Fruit fly (Drosophila melanogaster) whole organism, embryonic: ENCODE results near the gene bor.

Experiments used
- ATbp ChIP-seq: fragments of 200-800 bp; sonication (Bioruptor generic); optimal IDR thresholded peaks from 2 replicates; lab custom pipeline; 2017; ENCODE audit warnings: missing biosample characterization, mild to moderate bottlenecking, missing genetic modification characterization, missing genetic modification reagents
- Adf1 ChIP-seq: fragments of 200-800 bp; sonication (Bioruptor generic); IDR thresholded peaks from 2 replicates; pipeline ENCODE4 v1.3.6; 2022; ENCODE audit warnings: missing biosample characterization, missing genetic modification characterization
- Blimp-1 ChIP-seq: fragments of 200-800 bp; sonication (Bioruptor generic); optimal IDR thresholded peaks from 3 replicates; lab custom pipeline; 2018; ENCODE audit warnings: missing biosample characterization, missing genetic modification characterization, mild to moderate bottlenecking, moderate library complexity, missing genetic modification reagents
- CG10321 ChIP-seq: fragments of 200-800 bp; sonication (Bioruptor generic); IDR thresholded peaks from 2 replicates; pipeline ENCODE4 v1.3.6; 2022; ENCODE audit warnings: missing biosample characterization, missing genetic modification characterization
- CG11504 ChIP-seq: fragments of 200-800 bp; sonication (Bioruptor generic); optimal IDR thresholded peaks from 3 replicates; lab custom pipeline; 2019; ENCODE audit warnings: missing biosample characterization, mild to moderate bottlenecking, missing genetic modification characterization, moderate library complexity
- CG12391 ChIP-seq: fragments of 200-800 bp; sonication (Bioruptor generic); optimal IDR thresholded peaks from 3 replicates; lab custom pipeline; 2018; ENCODE audit warnings: missing biosample characterization, mild to moderate bottlenecking, missing genetic modification characterization, moderate library complexity
- CG13123 ChIP-seq: fragments of 200-800 bp; sonication (Bioruptor generic); optimal IDR thresholded peaks from 2 replicates; lab custom pipeline; 2016; ENCODE audit warnings: missing biosample characterization, missing genetic modification characterization
- CG14667 ChIP-seq: fragments of 200-800 bp; sonication (Bioruptor generic); IDR thresholded peaks from 2 replicates; pipeline ENCODE4 v1.3.6; 2022; ENCODE audit warnings: missing biosample characterization, missing genetic modification characterization
- CG15269 ChIP-seq: fragments of 200-800 bp; sonication (Bioruptor generic); optimal IDR thresholded peaks from 2 replicates; lab custom pipeline; 2018; ENCODE audit warnings: missing biosample characterization, mild to moderate bottlenecking, missing genetic modification characterization, moderate library complexity
- CG16779 ChIP-seq: fragments of 200-800 bp; sonication (Bioruptor generic); IDR thresholded peaks from 2 replicates; pipeline ENCODE4 v1.3.6; 2022; ENCODE audit warnings: missing biosample characterization, missing genetic modification characterization
- CG17361 ChIP-seq: fragments of 200-800 bp; sonication (Bioruptor generic); IDR thresholded peaks from 3 replicates; pipeline ENCODE4 v1.3.6; 2022; ENCODE audit warnings: missing biosample characterization, missing genetic modification characterization
- CG1792 ChIP-seq: fragments of 200-800 bp; sonication (Bioruptor generic); optimal IDR thresholded peaks from 2 replicates; lab custom pipeline; 2016; ENCODE audit warnings: missing biosample characterization, missing genetic modification characterization
- CG1832 ChIP-seq: fragments of 200-800 bp; sonication (Bioruptor generic); optimal IDR thresholded peaks from 2 replicates; lab custom pipeline; 2017; ENCODE audit warnings: missing biosample characterization, mild to moderate bottlenecking, missing genetic modification characterization, inconsistent platforms
- CG2120 ChIP-seq: fragments of 200-800 bp; sonication (Bioruptor generic); optimal IDR thresholded peaks from 3 replicates; lab custom pipeline; 2016; ENCODE audit warnings: missing biosample characterization, missing genetic modification characterization
- CG31441 ChIP-seq: fragments of 200-800 bp; sonication (Bioruptor generic); IDR thresholded peaks from 2 replicates; pipeline ENCODE4 v1.3.6; 2022; ENCODE audit warnings: missing biosample characterization, missing genetic modification characterization
- CG6791 ChIP-seq: fragments of 200-800 bp; sonication (Bioruptor generic); IDR thresholded peaks from 3 replicates; pipeline ENCODE4 v1.3.6; 2022; ENCODE audit warnings: missing biosample characterization, missing genetic modification characterization; ENCODE audit not compliant: partially characterized antibody
- CG7556 ChIP-seq: fragments of 200-800 bp; sonication (Bioruptor generic); optimal IDR thresholded peaks from 2 replicates; lab custom pipeline; 2017; ENCODE audit warnings: missing biosample characterization, mild to moderate bottlenecking, missing genetic modification characterization
- CG7839 ChIP-seq: fragments of 200-800 bp; sonication (Bioruptor generic); optimal IDR thresholded peaks from 3 replicates; lab custom pipeline; 2018; ENCODE audit warnings: missing biosample characterization, mild to moderate bottlenecking, missing genetic modification characterization, moderate library complexity
- CTCF ChIP-seq: fragments of 200-800 bp; sonication (Bioruptor generic); optimal IDR thresholded peaks from 2 replicates; lab custom pipeline; 2017; ENCODE audit warnings: missing biosample characterization, mild to moderate bottlenecking, missing genetic modification characterization, moderate library complexity
- Doc3 ChIP-seq: fragments of 200-800 bp; sonication (Bioruptor generic); IDR thresholded peaks from 3 replicates; pipeline ENCODE4 v1.3.6; 2022; ENCODE audit warnings: missing biosample characterization, missing genetic modification characterization; ENCODE audit not compliant: partially characterized antibody
- Hr39 ChIP-seq: fragments of >200 bp; optimal IDR thresholded peaks from 2 replicates; lab custom pipeline; 2017
- Med ChIP-seq: fragments of 200-800 bp; sonication (Bioruptor generic); peaks from one replicate; lab custom pipeline; 2016; ENCODE audit warnings: missing biosample characterization, missing genetic modification characterization, mild to moderate bottlenecking, inconsistent platforms, moderate library complexity
- Oli ChIP-seq: fragments of 200-800 bp; sonication (Bioruptor generic); optimal IDR thresholded peaks from 2 replicates; lab custom pipeline; 2018; ENCODE audit warnings: missing biosample characterization, mild to moderate bottlenecking, missing genetic modification characterization, moderate library complexity
- Opbp ChIP-seq: fragments of 200-800 bp; sonication (Bioruptor generic); IDR thresholded peaks from 3 replicates; pipeline ENCODE4 v1.3.6; 2022; ENCODE audit warnings: missing biosample characterization, missing genetic modification characterization; ENCODE audit not compliant: partially characterized antibody
- PHDP ChIP-seq: fragments of 200-800 bp; sonication (Bioruptor generic); optimal IDR thresholded peaks from 3 replicates; lab custom pipeline; 2018; ENCODE audit warnings: missing biosample characterization, mild to moderate bottlenecking, missing genetic modification characterization, moderate library complexity
- Ravus ChIP-seq: fragments of 200-800 bp; sonication (Bioruptor generic); IDR thresholded peaks from 2 replicates; pipeline ENCODE4 v1.3.6; 2022; ENCODE audit warnings: missing biosample characterization, missing genetic modification characterization
- Sox100B ChIP-seq: fragments of 200-800 bp; sonication (Bioruptor generic); optimal IDR thresholded peaks from 3 replicates; lab custom pipeline; 2018; ENCODE audit warnings: missing biosample characterization, mild to moderate bottlenecking, missing genetic modification characterization
- Sry-β ChIP-seq: fragments of 200-800 bp; sonication (Bioruptor generic); optimal IDR thresholded peaks from 2 replicates; lab custom pipeline; 2018; ENCODE audit warnings: missing biosample characterization, mild to moderate bottlenecking, missing genetic modification characterization, moderate library complexity
- Ssrp ChIP-seq: fragments of 200-800 bp; sonication (Bioruptor generic); optimal IDR thresholded peaks from 2 replicates; lab custom pipeline; 2018; ENCODE audit warnings: missing biosample characterization, mild to moderate bottlenecking, missing genetic modification characterization, moderate library complexity
- ci ChIP-seq: fragments of 200-800 bp; sonication (Bioruptor generic); IDR thresholded peaks from 3 replicates; pipeline ENCODE4 v1.3.6; 2022; ENCODE audit warnings: missing biosample characterization, missing genetic modification characterization
- crol ChIP-seq: fragments of 200-800 bp; sonication (Bioruptor generic); IDR thresholded peaks from 2 replicates; pipeline ENCODE4 v1.3.6; 2022; ENCODE audit warnings: missing biosample characterization, missing genetic modification characterization
- dmrt99B ChIP-seq: fragments of 200-800 bp; sonication (Bioruptor generic); optimal IDR thresholded peaks from 2 replicates; lab custom pipeline; 2018; ENCODE audit warnings: missing biosample characterization, mild to moderate bottlenecking, missing genetic modification characterization, moderate library complexity
- dysf ChIP-seq: fragments of 200-800 bp; sonication (Bioruptor generic); IDR thresholded peaks from 3 replicates; pipeline ENCODE4 v1.3.6; 2022; ENCODE audit warnings: missing biosample characterization, missing genetic modification characterization
- fd96Cb ChIP-seq: fragments of 200-800 bp; sonication (Bioruptor generic); optimal IDR thresholded peaks from 2 replicates; lab custom pipeline; 2018; ENCODE audit warnings: missing biosample characterization, mild to moderate bottlenecking, missing genetic modification characterization, moderate library complexity
- gem ChIP-seq: fragments of 200-800 bp; sonication (Bioruptor generic); optimal IDR thresholded peaks from 2 replicates; lab custom pipeline; 2019; ENCODE audit warnings: missing biosample characterization, mild to moderate bottlenecking, missing genetic modification characterization, moderate library complexity
- gro ChIP-seq: fragments of 200-800 bp; sonication (Bioruptor generic); optimal IDR thresholded peaks from 2 replicates; lab custom pipeline; 2016; ENCODE audit warnings: missing biosample characterization, missing genetic modification characterization
- luna ChIP-seq: fragments of 200-800 bp; sonication (Bioruptor generic); optimal IDR thresholded peaks from 2 replicates; lab custom pipeline; 2016; ENCODE audit warnings: missing biosample characterization, missing genetic modification characterization
- mam ChIP-seq: fragments of 200-800 bp; sonication (Bioruptor generic); optimal IDR thresholded peaks from 3 replicates; lab custom pipeline; 2016; ENCODE audit warnings: missing biosample characterization, missing genetic modification characterization
- nau ChIP-seq: fragments of 200-800 bp; sonication (Bioruptor generic); optimal IDR thresholded peaks from 3 replicates; lab custom pipeline; 2017; ENCODE audit warnings: missing biosample characterization, mild to moderate bottlenecking, missing genetic modification characterization, missing genetic modification reagents
- otp ChIP-seq: fragments of 200-800 bp; sonication (Bioruptor generic); IDR thresholded peaks from 3 replicates; pipeline ENCODE4, ENCODE4 v1.3.6; 2022; ENCODE audit warnings: missing biosample characterization, missing genetic modification characterization
- sc ChIP-seq, 3 experiments: fragments of >200 bp in 2 of 3; fragments of 200-800 bp in 1 of 3; sonication (Bioruptor generic) in 1 of 3; optimal IDR thresholded peaks; 2 replicates in 2 of 3; 3 replicates in 1 of 3; lab custom pipeline; 2017; ENCODE audit warnings: mild to moderate bottlenecking in 1 of 3, missing biosample characterization in 1 of 3, missing genetic modification characterization in 1 of 3, missing genetic modification reagents in 1 of 3
- scrt ChIP-seq: fragments of 200-800 bp; sonication (Bioruptor generic); optimal IDR thresholded peaks from 2 replicates; lab custom pipeline; 2018; ENCODE audit warnings: missing biosample characterization, mild to moderate bottlenecking, missing genetic modification characterization, moderate library complexity
- ttk ChIP-seq: fragments of 200-800 bp; sonication (Bioruptor generic); IDR thresholded peaks from 2 replicates; pipeline ENCODE4 v2.1.2; 2022; ENCODE audit warnings: missing biosample characterization, missing genetic modification characterization
- vnd ChIP-seq: fragments of 200-800 bp; sonication (Bioruptor generic); IDR thresholded peaks from 3 replicates; pipeline ENCODE4 v1.3.6; 2022; ENCODE audit warnings: missing biosample characterization, missing genetic modification characterization; ENCODE audit not compliant: partially characterized antibody

bor gene

DNA sequence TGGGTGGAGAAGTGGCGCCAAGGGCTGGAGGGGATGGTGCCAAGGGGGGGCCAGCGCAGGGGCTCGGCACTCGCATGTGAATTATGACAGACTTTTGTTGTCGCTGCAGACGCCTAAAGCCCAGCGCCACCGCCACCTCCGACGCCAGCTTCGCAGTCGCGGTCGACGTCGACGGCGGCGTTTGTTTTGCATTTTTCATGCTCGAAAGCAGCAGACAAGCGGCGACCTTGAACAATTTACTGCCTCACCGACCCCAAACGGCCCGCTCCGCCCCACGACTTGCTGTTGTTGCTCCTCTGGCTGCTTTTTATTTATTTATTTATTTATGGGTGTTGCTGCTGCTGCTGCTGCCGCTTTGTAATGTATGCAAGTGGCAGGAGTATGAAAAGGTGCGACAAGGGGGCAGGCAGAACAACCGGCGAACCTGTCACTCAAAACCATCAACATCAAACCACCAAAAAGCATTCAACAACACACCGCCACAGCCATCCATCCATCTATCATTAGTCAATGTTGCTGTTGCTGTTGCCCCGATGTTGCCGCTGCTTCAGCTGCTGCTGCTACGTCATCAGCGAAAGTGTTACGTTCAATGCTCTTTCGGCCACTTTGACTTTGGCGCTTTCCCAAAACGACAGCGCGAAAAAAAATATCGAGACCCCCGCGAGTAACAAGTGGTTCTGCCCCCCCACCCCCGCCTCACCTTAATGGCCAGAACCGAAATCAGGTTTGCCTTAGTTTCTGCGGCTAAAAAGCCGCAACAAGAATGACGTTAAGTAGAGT, 45.5 kb downstream of the bor start (continued):
- TF ChIP-seq gro (GFP tag; lab: Kevin White, UChicago) = no peak
- TF ChIP-seq CG15269 (tag; lab: Kevin White, UChicago) = no peak
- TF ChIP-seq Sry-β (GFP tag; lab: Kevin White, UChicago) = no peak
- peak; percentile 91 for TF ChIP-seq Adf1 (GFP tag; lab: Robert Waterston, UW)
- peak; percentile 58 for TF ChIP-seq Blimp-1 (GFP tag; lab: Kevin White, UChicago)
- peak; percentile 57 for TF ChIP-seq nau (GFP tag; lab: Kevin White, UChicago)
- no peak for TF ChIP-seq PHDP (tag; lab: Kevin White, UChicago)
- TF ChIP-seq CG10321 = no peak
- TF ChIP-seq CTCF (GFP tag; lab: Kevin White, UChicago) = peak; percentile 9
- no peak for TF ChIP-seq dysf (GFP tag; lab: Robert Waterston, UW)
- TF ChIP-seq CG16779 = 0 out of 2 replicates have a peak, but pooled peaks have one; percentile 11
- 0 out of 3 replicates have a peak, but pooled peaks have one; percentile 19 for TF ChIP-seq ci (GFP tag; lab: Robert Waterston, UW)
- no peak for TF ChIP-seq Opbp
- no peak for TF ChIP-seq ATbp
- no peak for TF ChIP-seq CG1792 (GFP tag; lab: Kevin White, UChicago)
- TF ChIP-seq CG2120 (GFP tag; lab: Kevin White, UChicago) = no peak
- no peak for TF ChIP-seq CG6791 (GFP tag; lab: Robert Waterston, UW)
- TF ChIP-seq sc (optimal IDR thresholded peaks at IDR 0.05; lab: Kevin White, UChicago) = no peak
- TF ChIP-seq sc (GFP tag; optimal IDR thresholded peaks at IDR 0.05; lab: Kevin White, UChicago) = no peak
- TF ChIP-seq vnd (GFP tag; lab: Robert Waterston, UW) = no peak
- peak; percentile 66; the same call in 1 of the 2 replicates for TF ChIP-seq crol (GFP tag; lab: Robert Waterston, UW)
- TF ChIP-seq Med (GFP tag; lab: Kevin White, UChicago) = peak; percentile 62
- TF ChIP-seq Ravus (GFP tag; lab: Robert Waterston, UW) = no peak
- TF ChIP-seq scrt (GFP tag; lab: Kevin White, UChicago) = no peak
- 0 out of 3 replicates have a peak, but pooled peaks have one; percentile 30 for TF ChIP-seq Doc3 (GFP tag; lab: Robert Waterston, UW)

- TF ChIP-seq dmrt99B (tag; lab: Kevin White, UChicago) = peak; percentile 16
- TF ChIP-seq CG12391 = peak; percentile 7
- peak; percentile 18 for TF ChIP-seq gem (tag; lab: Kevin White, UChicago)
- TF ChIP-seq ttk = no peak
- no peak for TF ChIP-seq CG13123 (GFP tag; lab: Kevin White, UChicago)
- peak; percentile 8 for TF ChIP-seq Sox100B (GFP tag; lab: Kevin White, UChicago)
- peak; percentile 7 for TF ChIP-seq CG11504
- TF ChIP-seq otp (GFP tag; lab: Robert Waterston, UW) = no peak
- TF ChIP-seq CG7839 (tag; lab: Kevin White, UChicago) = peak; percentile 2
- TF ChIP-seq CG17361 (GFP tag; lab: Robert Waterston, UW) = 0 out of 3 replicates have a peak, but pooled peaks have one; percentile 20
- TF ChIP-seq CG14667 (GFP tag; lab: Robert Waterston, UW) = no peak
- peak; percentile 10 for TF ChIP-seq Ssrp (tag; lab: Kevin White, UChicago)
- no peak for TF ChIP-seq fd96Cb (tag; lab: Kevin White, UChicago)
- peak; percentile 6 for TF ChIP-seq Oli
- TF ChIP-seq mam (GFP tag; lab: Kevin White, UChicago) = no peak
- 0 out of 2 replicates have a peak, but pooled peaks have one; percentile 16 for TF ChIP-seq CG31441 (GFP tag; lab: Robert Waterston, UW)
- TF ChIP-seq Hr39 (lab: Kevin White, UChicago) = no peak
- TF ChIP-seq luna (GFP tag; lab: Kevin White, UChicago) = no peak
- peak; percentile 0 for TF ChIP-seq CG7556 (GFP tag; lab: Kevin White, UChicago)
- TF ChIP-seq CG1832 = no peak
- TF ChIP-seq, all 482 proteins: peak for 11
These were observed 46.5 kb downstream of the bor start for dm6 chr3R:16217368-16217767.
